Worm (Caenorhabditis elegans): ENCODE measurements around the gene F11E6.9.

F11E6.9 gene

DNA sequence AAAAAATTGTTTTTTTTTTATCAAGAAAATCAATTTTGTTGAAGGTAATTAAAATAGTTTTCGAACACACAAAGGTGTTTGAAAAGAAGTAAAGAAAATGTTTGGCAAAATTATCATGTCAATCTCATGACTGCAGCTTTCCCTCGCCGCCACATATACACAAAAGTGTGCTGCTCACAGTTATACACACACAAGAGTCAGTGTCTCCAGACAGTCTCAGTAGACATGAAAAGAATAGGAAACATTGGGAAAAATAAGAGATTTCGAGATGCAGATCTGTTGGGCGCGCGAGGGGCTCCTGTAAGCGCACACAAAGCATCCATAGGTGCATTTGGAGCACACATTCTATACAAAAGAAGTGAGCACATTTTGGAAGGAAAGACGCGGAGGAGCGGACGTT, 26.8 kb downstream of the F11E6.9 start:
- TF ChIP-seq sem-2 (GFP tag; optimal IDR thresholded peaks at IDR 0.05) (no peak), bed-3 (GFP tag; optimal IDR thresholded peaks at IDR 0.05) (no peak), M03D4.4 (tag; optimal IDR thresholded peaks at IDR 0.05) (no peak), ces-1 (GFP tag; optimal IDR thresholded peaks at IDR 0.05) (no peak), nhr-28 (tag; optimal IDR thresholded peaks at IDR 0.05) (no peak)

DNA sequence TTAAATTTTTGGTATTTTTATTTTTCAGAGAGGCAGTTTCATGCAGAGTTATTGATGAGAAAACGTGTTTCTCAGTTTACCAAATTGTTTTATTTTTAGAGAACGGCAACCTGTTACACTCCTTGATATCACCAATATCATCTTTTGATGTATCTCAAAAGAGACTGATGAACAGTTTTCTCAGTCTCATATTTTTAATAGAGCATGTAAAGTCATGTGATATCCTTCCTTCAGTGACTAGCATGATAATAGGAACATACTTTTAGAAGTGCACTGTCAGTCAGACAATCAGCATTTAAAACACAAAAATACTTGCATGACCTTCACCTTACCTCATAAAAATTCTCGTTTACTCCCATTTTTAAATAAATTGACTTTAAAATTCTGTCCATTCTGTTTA, 32.6 kb downstream of the F11E6.9 start, which contains the start of gene F11E6.11:
F11E6.11 (plus strand) TSS at position 325 of the 400 bp plus-strand sequence.
- TF ChIP-seq nhr-76 (tag; optimal IDR thresholded peaks at IDR 0.05) (no peak), unc-120 (tag; optimal IDR thresholded peaks at IDR 0.05; ENCODE audit: poor library complexity, severe bottlenecking) (no peak), ceh-43 (GFP tag; optimal IDR thresholded peaks at IDR 0.05) (no peak), nhr-237 (tag; optimal IDR thresholded peaks at IDR 0.05) (no peak), nhr-2 (tag; optimal IDR thresholded peaks at IDR 0.05) (no peak), elt-1 (tag; optimal IDR thresholded peaks at IDR 0.05; ENCODE audit: borderline replicate concordance, insufficient read depth) (no peak), elt-3 (tag; optimal IDR thresholded peaks at IDR 0.05) (no peak), blmp-1 (tag; optimal IDR thresholded peaks at IDR 0.05) (no peak), tbx-8 (GFP tag; optimal IDR thresholded peaks at IDR 0.05) (no peak), cnd-1 (tag; optimal IDR thresholded peaks at IDR 0.05) (no peak), nhr-12 (tag; optimal IDR thresholded peaks at IDR 0.05) (no peak), sem-2 (GFP tag; optimal IDR thresholded peaks at IDR 0.05) (no peak), lsy-2 (tag; optimal IDR thresholded peaks at IDR 0.05) (no peak), hlh-1 (tag; optimal IDR thresholded peaks at IDR 0.05) (no peak), unc-39 (tag; optimal IDR thresholded peaks at IDR 0.05) (no peak), lin-13 (tag; optimal IDR thresholded peaks at IDR 0.05) (no peak), nhr-28 (tag; optimal IDR thresholded peaks at IDR 0.05) (no peak)

DNA sequence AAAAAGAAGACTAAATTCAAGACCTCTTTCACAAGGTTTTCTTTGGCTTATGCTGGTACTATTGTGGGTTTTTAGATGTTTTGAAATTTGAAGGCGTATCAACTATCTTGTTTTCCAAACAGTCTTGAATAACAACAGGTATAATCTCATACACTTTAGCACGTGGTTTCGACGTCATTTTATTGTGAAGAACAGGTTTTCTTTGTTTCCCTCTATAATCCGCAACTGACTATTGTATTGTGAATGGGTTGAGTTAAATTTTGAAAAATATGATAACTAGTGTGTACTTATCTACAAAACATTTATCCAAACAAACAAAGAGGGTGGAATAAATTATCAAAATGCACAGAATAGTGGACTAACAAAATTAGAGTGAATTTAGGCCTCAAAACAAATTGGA, 33.9 kb downstream of the F11E6.9 start:
- TF ChIP-seq unc-62 (GFP tag; optimal IDR thresholded peaks at IDR 0.05) (no peak), drap-1 (GFP tag; optimal IDR thresholded peaks at IDR 0.05) (no peak), lin-13 (tag; optimal IDR thresholded peaks at IDR 0.05) (no peak), lin-32 (GFP tag; optimal IDR thresholded peaks at IDR 0.05) (no peak)

DNA sequence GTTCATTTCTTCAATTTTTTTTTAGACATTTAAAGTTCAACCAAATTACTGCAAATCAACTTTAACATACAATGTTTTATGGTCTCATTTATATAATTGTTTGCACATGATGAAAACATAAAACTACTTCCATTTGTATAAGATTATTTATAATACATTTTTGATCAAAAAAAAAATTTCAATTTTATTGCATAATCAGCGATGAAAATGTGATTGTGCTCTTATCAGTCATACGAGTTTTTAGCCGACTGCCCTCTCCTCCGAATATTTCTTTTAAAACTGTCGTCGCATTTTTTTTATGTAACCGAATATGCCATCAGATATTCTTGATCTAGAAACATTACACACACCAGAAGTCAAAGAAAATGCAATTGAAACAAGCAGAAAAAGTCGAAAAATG, 34.7 kb downstream of the F11E6.9 start, which contains the start of gene F08A7.1:
F08A7.1 (plus strand) TSS at position 191 of the 400 bp plus-strand sequence.
- TF ChIP-seq sem-2 (GFP tag; optimal IDR thresholded peaks at IDR 0.05) (no peak), hlh-1 (tag; optimal IDR thresholded peaks at IDR 0.05) (no peak), lsy-2 (tag; optimal IDR thresholded peaks at IDR 0.05) (no peak), unc-62 (GFP tag; optimal IDR thresholded peaks at IDR 0.05) (no peak), nhr-12 (tag; optimal IDR thresholded peaks at IDR 0.05) (no peak), ceh-43 (GFP tag; optimal IDR thresholded peaks at IDR 0.05) (no peak), cnd-1 (tag; optimal IDR thresholded peaks at IDR 0.05) (no peak), pha-4 (tag; optimal IDR thresholded peaks at IDR 0.05) (no peak), nhr-76 (tag; optimal IDR thresholded peaks at IDR 0.05) (no peak), blmp-1 (tag; optimal IDR thresholded peaks at IDR 0.05) (no peak)

DNA sequence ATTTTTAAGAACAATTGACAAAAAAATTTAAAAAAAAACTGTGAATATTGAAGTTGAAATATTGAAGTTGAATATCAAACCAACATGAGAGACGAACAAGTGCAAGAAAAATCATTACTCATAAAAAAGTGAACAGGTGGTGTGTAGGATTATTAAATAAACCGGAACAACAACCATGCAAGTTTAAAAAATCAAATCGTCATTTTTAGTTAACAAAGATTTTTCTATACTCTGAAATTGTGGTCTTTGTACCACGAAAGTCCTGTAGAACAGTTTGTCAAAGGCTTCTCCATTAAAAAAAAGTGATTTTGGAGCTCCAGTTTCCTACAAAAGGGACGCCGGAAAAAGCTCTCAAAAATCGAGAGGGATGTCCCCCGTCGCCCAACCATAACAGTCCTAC, 35.1 kb downstream of the F11E6.9 start, which contains the start of gene C06A12.19:
C06A12.19 (minus strand) TSS at position 101 of the 400 bp plus-strand sequence.
- TF ChIP-seq sptf-1 (tag; optimal IDR thresholded peaks at IDR 0.05), result no peak

DNA sequence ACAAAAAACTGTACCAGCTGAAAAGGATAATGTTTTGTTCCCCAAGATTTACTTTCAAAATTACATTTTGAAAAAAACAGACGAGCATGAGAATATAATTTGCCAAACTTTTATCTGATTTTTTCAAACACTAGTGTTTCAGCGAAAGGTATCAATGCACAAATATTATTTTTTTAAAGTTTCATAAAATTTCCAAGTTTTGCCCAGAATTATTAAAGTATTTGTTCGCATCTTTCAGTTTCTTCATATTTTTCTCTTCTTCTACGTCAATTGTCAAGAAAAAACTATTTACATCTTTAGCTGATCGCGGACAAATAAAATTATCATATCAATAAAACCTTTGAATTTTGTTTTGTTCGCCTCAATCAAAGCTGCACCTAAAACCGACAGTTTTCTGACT, 38.1 kb downstream of the F11E6.9 start, which contains the start of gene C06A12.8:
C06A12.8 (plus strand) TSS at position 301 of the 400 bp plus-strand sequence.
- TF ChIP-seq ham-2 (GFP tag; optimal IDR thresholded peaks at IDR 0.05) (no peak), tbx-8 (GFP tag; optimal IDR thresholded peaks at IDR 0.05) (no peak), unc-62 (GFP tag; optimal IDR thresholded peaks at IDR 0.05) (no peak), lin-13 (tag; optimal IDR thresholded peaks at IDR 0.05) (no peak), flh-1 (GFP tag; optimal IDR thresholded peaks at IDR 0.05) (no peak), lin-32 (GFP tag; optimal IDR thresholded peaks at IDR 0.05) (no peak), ces-1 (GFP tag; optimal IDR thresholded peaks at IDR 0.05) (no peak), ceh-39 (tag; optimal IDR thresholded peaks at IDR 0.05) (no peak), lsy-2 (tag; optimal IDR thresholded peaks at IDR 0.05) (no peak), mep-1 (tag; optimal IDR thresholded peaks at IDR 0.05) (no peak), elt-1 (tag; optimal IDR thresholded peaks at IDR 0.05; ENCODE audit: borderline replicate concordance, insufficient read depth) (no peak), nhr-2 (tag; optimal IDR thresholded peaks at IDR 0.05) (no peak), blmp-1 (tag; optimal IDR thresholded peaks at IDR 0.05) (no peak)
